Worm (Caenorhabditis elegans) whole organism, early embryonic: ENCODE data around the gene nlp-26.

ENCODE experiments used
- aly-1 ChIP-seq: sonication (generic microtip); optimal IDR thresholded peaks from 2 replicates; lab custom pipeline; 2016; ENCODE audit warnings: missing genetic modification characterization, missing compliant biosample characterization
- sea-1 ChIP-seq: fragments of 200-800 bp; sonication (Bioruptor generic); conservative IDR thresholded peaks from 2 replicates; pipeline ENCODE4 v1.3.6; 2022; ENCODE audit warnings: missing genetic modification characterization, missing compliant biosample characterization

DNA sequence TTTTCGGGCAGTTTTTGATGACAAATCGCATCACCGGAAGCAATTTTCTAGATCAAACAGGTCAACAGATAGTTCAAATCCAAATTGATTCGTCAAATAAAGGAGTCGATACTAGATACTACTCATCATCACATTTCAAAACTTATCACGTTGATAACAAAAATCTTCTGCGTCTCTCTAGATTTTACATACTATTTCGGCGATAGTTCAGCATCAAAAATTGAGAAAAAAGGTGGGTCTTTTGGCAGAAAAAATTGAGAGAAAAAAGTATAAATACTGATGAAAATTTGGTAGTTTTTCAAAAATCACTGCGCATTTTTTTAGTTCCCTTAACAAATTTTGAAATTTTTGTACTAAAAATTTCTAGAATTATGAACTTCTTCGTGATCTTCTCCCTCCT, at the start of gene nlp-26:
- no peak for TF ChIP-seq sea-1
- TF ChIP-seq aly-1 (tag; lab: Kevin White, UChicago): no peak
